Worm (Caenorhabditis elegans) whole organism, L1 larva: ENCODE data around the gene ZK470.14.
A peak's percentile ranks its signal among the peaks of the same experiment; 100 is the strongest.

Experiments
- C34B4.2 ChIP-seq: sonication (generic microtip); optimal IDR thresholded peaks from 2 replicates; lab custom pipeline; 2017; ENCODE audit warnings: mild to moderate bottlenecking, missing genetic modification characterization, missing compliant biosample characterization
- alr-1 ChIP-seq: fragments of 200-800 bp; sonication (Bioruptor generic); optimal IDR thresholded peaks from 2 replicates; lab custom pipeline; 2018; ENCODE audit warnings: borderline replicate concordance, mild to moderate bottlenecking, missing genetic modification characterization, missing compliant biosample characterization
- aly-2 ChIP-seq: fragments of 150-350 bp; optimal IDR thresholded peaks from 2 replicates; lab custom pipeline; 2014; ENCODE audit warnings: missing biosample characterization, missing genetic modification characterization
- ama-1 ChIP-seq: fragments of 150-350 bp; optimal IDR thresholded peaks from 2 replicates; lab custom pipeline; 2014
- blmp-1 ChIP-seq: fragments of 150-350 bp; optimal IDR thresholded peaks from 2 replicates; lab custom pipeline; 2014; ENCODE audit warnings: missing biosample characterization, missing genetic modification characterization
- ceh-8 ChIP-seq: fragments of 200-800 bp; sonication (Bioruptor generic); optimal IDR thresholded peaks from 2 replicates; lab custom pipeline; 2018; ENCODE audit warnings: mild to moderate bottlenecking, missing genetic modification characterization, moderate library complexity, missing compliant biosample characterization
- ceh-90 ChIP-seq: sonication (generic microtip); optimal IDR thresholded peaks from 2 replicates; lab custom pipeline; 2016; ENCODE audit warnings: missing genetic modification characterization, missing compliant biosample characterization
- ces-1 ChIP-seq: fragments of 150-350 bp; optimal IDR thresholded peaks from 2 replicates; lab custom pipeline; 2014; ENCODE audit warnings: missing biosample characterization, missing genetic modification reagents, missing genetic modification characterization
- dsc-1 ChIP-seq: sonication (generic microtip); optimal IDR thresholded peaks from 2 replicates; lab custom pipeline; 2016; ENCODE audit warnings: mild to moderate bottlenecking, missing genetic modification characterization, missing compliant biosample characterization
- efl-1 ChIP-seq, 4 experiments: fragments of 150-350 bp; optimal IDR thresholded peaks in 3 of 4; peaks in 1 of 4; 1 replicate in 1 of 4; 2 replicates in 3 of 4; lab custom pipeline; 2014; ENCODE audit warnings: missing biosample characterization in 2 of 4, missing genetic modification characterization in 2 of 4, missing genetic modification reagents in 2 of 4
- efl-3 ChIP-seq: fragments of 200-800 bp; sonication (Bioruptor generic); optimal IDR thresholded peaks from 2 replicates; lab custom pipeline; 2018; ENCODE audit warnings: mild to moderate bottlenecking, missing genetic modification characterization, missing compliant biosample characterization
- elt-2 ChIP-seq: sonication (generic microtip); optimal IDR thresholded peaks from 2 replicates; lab custom pipeline; 2016; ENCODE audit warnings: missing genetic modification characterization, mild to moderate bottlenecking, inconsistent platforms, missing compliant biosample characterization, missing genetic modification reagents
- elt-3 ChIP-seq, 6 experiments: fragments of 150-350 bp in 1 of 6; sonication (generic microtip); optimal IDR thresholded peaks; 2 replicates each; lab custom pipeline; 2017 to 2018; ENCODE audit warnings: missing biosample characterization in 6 of 6, missing genetic modification characterization in 6 of 6, inconsistent platforms in 1 of 6
- ets-5 ChIP-seq: fragments of 200-800 bp; sonication (Bioruptor generic); IDR thresholded peaks from 2 replicates; pipeline ENCODE4 v1.3.6; 2022; ENCODE audit warnings: missing genetic modification characterization, missing compliant biosample characterization
- fkh-10 ChIP-seq: sonication (generic microtip); optimal IDR thresholded peaks from 2 replicates; lab custom pipeline; 2017; ENCODE audit warnings: missing biosample characterization, missing genetic modification reagents, missing genetic modification characterization
- fos-1 ChIP-seq: fragments of 150-350 bp; optimal IDR thresholded peaks from 2 replicates; lab custom pipeline; 2014; ENCODE audit warnings: missing biosample characterization, missing genetic modification characterization
- hlh-4 ChIP-seq: sonication (generic microtip); optimal IDR thresholded peaks from 2 replicates; lab custom pipeline; 2016; ENCODE audit warnings: mild to moderate bottlenecking, missing genetic modification characterization, missing compliant biosample characterization
- hpl-2 ChIP-seq: fragments of 150-350 bp; optimal IDR thresholded peaks from 2 replicates; lab custom pipeline; 2014; ENCODE audit warnings: missing biosample characterization, missing genetic modification reagents, missing genetic modification characterization
- irx-1 ChIP-seq: sonication (generic microtip); optimal IDR thresholded peaks from 2 replicates; lab custom pipeline; 2016; ENCODE audit warnings: missing genetic modification characterization, missing compliant biosample characterization
- lin-13 ChIP-seq: fragments of 150-350 bp; optimal IDR thresholded peaks from 2 replicates; lab custom pipeline; 2014; ENCODE audit warnings: missing biosample characterization, missing genetic modification reagents, missing genetic modification characterization
- lin-14 ChIP-seq: fragments of 200-800 bp; sonication (Bioruptor generic); optimal IDR thresholded peaks from 2 replicates; lab custom pipeline; 2018; ENCODE audit warnings: mild to moderate bottlenecking, missing genetic modification characterization, moderate library complexity, missing compliant biosample characterization
- lin-35 ChIP-seq, 2 experiments: fragments of 150-350 bp; optimal IDR thresholded peaks; 2 replicates each; lab custom pipeline; 2014; ENCODE audit warnings: missing biosample characterization in 2 of 2, missing genetic modification characterization in 2 of 2, missing genetic modification reagents in 2 of 2
- lin-39 ChIP-seq: fragments of 150-350 bp; optimal IDR thresholded peaks from 2 replicates; lab custom pipeline; 2014; ENCODE audit warnings: missing biosample characterization, missing genetic modification reagents, missing genetic modification characterization
- mab-9 ChIP-seq: fragments of 200-800 bp; sonication (Bioruptor generic); IDR thresholded peaks from 2 replicates; pipeline ENCODE4 v1.3.6; 2022; ENCODE audit warnings: missing genetic modification reagents, missing genetic modification characterization, missing compliant biosample characterization
- mdl-1 ChIP-seq, 2 experiments: fragments of 150-350 bp; optimal IDR thresholded peaks; 2 replicates each; lab custom pipeline; 2014 to 2017; ENCODE audit warnings: missing biosample characterization in 2 of 2, missing genetic modification characterization in 2 of 2, inconsistent platforms in 1 of 2
- mep-1 ChIP-seq: fragments of 150-350 bp; optimal IDR thresholded peaks from 2 replicates; lab custom pipeline; 2014; ENCODE audit warnings: missing biosample characterization, missing genetic modification characterization
- nhr-12 ChIP-seq: sonication (generic microtip); optimal IDR thresholded peaks from 2 replicates; lab custom pipeline; 2017; ENCODE audit warnings: missing biosample characterization, missing genetic modification characterization
- nhr-20 ChIP-seq: sonication (generic microtip); optimal IDR thresholded peaks from 2 replicates; lab custom pipeline; 2016; ENCODE audit warnings: mild to moderate bottlenecking, missing genetic modification characterization, missing compliant biosample characterization
- nhr-47 ChIP-seq: sonication (generic microtip); optimal IDR thresholded peaks from 2 replicates; lab custom pipeline; 2016; ENCODE audit warnings: mild to moderate bottlenecking, missing genetic modification characterization, moderate library complexity, missing compliant biosample characterization
- nhr-71 ChIP-seq: sonication (generic microtip); optimal IDR thresholded peaks from 2 replicates; lab custom pipeline; 2016; ENCODE audit warnings: mild to moderate bottlenecking, missing genetic modification characterization, moderate library complexity, missing compliant biosample characterization
- nhr-76 ChIP-seq: sonication (generic microtip); optimal IDR thresholded peaks from 2 replicates; lab custom pipeline; 2017; ENCODE audit warnings: missing biosample characterization, missing genetic modification characterization
- nhr-77 ChIP-seq: fragments of 150-350 bp; optimal IDR thresholded peaks from 2 replicates; lab custom pipeline; 2014; ENCODE audit warnings: missing biosample characterization, missing genetic modification characterization
- nhr-84 ChIP-seq: sonication (generic microtip); optimal IDR thresholded peaks from 2 replicates; lab custom pipeline; 2017; ENCODE audit warnings: missing biosample characterization, missing genetic modification characterization
- nhr-85 ChIP-seq: sonication (generic microtip); peaks from one replicate; lab custom pipeline; 2016; ENCODE audit warnings: missing genetic modification characterization, inconsistent platforms, missing compliant biosample characterization
- nhr-90 ChIP-seq: sonication (generic microtip); optimal IDR thresholded peaks from 2 replicates; lab custom pipeline; 2016; ENCODE audit warnings: mild to moderate bottlenecking, missing genetic modification characterization, missing compliant biosample characterization; ENCODE audit not compliant: poor library complexity
- pag-3 ChIP-seq: sonication (generic microtip); optimal IDR thresholded peaks from 2 replicates; lab custom pipeline; 2017; ENCODE audit warnings: missing genetic modification characterization, mild to moderate bottlenecking, missing compliant biosample characterization, antibody characterized with exemption, borderline replicate concordance; ENCODE audit not compliant: insufficient read depth
- rnt-1 ChIP-seq: sonication (generic microtip); optimal IDR thresholded peaks from 2 replicates; lab custom pipeline; 2016; ENCODE audit warnings: mild to moderate bottlenecking, missing genetic modification characterization, moderate library complexity, missing compliant biosample characterization
- skn-1 ChIP-seq: fragments of 150-350 bp; optimal IDR thresholded peaks from 2 replicates; lab custom pipeline; 2014; ENCODE audit warnings: missing biosample characterization, missing genetic modification characterization
- snu-23 ChIP-seq: sonication (generic microtip); optimal IDR thresholded peaks from 2 replicates; lab custom pipeline; 2016; ENCODE audit warnings: missing genetic modification characterization, missing compliant biosample characterization
- swsn-7 ChIP-seq: sonication (generic microtip); optimal IDR thresholded peaks from 2 replicates; lab custom pipeline; 2016; ENCODE audit warnings: missing genetic modification characterization, missing compliant biosample characterization
- tlp-1 ChIP-seq: fragments of 150-350 bp; optimal IDR thresholded peaks from 2 replicates; lab custom pipeline; 2014; ENCODE audit warnings: missing biosample characterization, missing genetic modification characterization
- unc-130 ChIP-seq: fragments of 150-350 bp; optimal IDR thresholded peaks from 2 replicates; lab custom pipeline; 2017; ENCODE audit warnings: missing biosample characterization, missing genetic modification characterization, inconsistent platforms
- unc-98 ChIP-seq: fragments of 200-800 bp; sonication (Bioruptor generic); IDR thresholded peaks from 2 replicates; pipeline ENCODE4 v1.3.6; 2022; ENCODE audit warnings: missing genetic modification characterization, missing compliant biosample characterization
- xbp-1 ChIP-seq: sonication (generic microtip); optimal IDR thresholded peaks from 2 replicates; lab custom pipeline; 2016; ENCODE audit warnings: missing genetic modification characterization, missing compliant biosample characterization
- zag-1 ChIP-seq: fragments of 150-350 bp; optimal IDR thresholded peaks from 2 replicates; lab custom pipeline; 2014; ENCODE audit warnings: missing biosample characterization, missing genetic modification characterization
- ztf-11 ChIP-seq, 2 experiments: sonication (generic microtip); optimal IDR thresholded peaks; 2 replicates each; lab custom pipeline; 2016 to 2017; ENCODE audit warnings: missing genetic modification characterization in 2 of 2, missing biosample characterization in 1 of 2, missing compliant biosample characterization in 1 of 2

Gene ZK470.14

ce11 chrX:4144136-4144781 lies 23.0 kb upstream of the ZK470.14 start:
- peak; percentile 2 for TF ChIP-seq snu-23 (GFP tag; lab: Kevin White, UChicago)
- no peak for TF ChIP-seq pag-3 (tag; lab: Kevin White, UChicago)
- TF ChIP-seq ets-5 (GFP tag; lab: Robert Waterston, UW) = no peak
- TF ChIP-seq ztf-11 (tag; optimal IDR thresholded peaks at IDR 0.05; lab: Kevin White, UChicago) = no peak
- no peak for TF ChIP-seq mab-9 (GFP tag; lab: Robert Waterston, UW)
- no peak for TF ChIP-seq tlp-1 (tag; lab: Kevin White, UChicago)
- TF ChIP-seq mdl-1 (tag; optimal IDR thresholded peaks at IDR 0.05; lab: Kevin White, UChicago) = peak in 1 of 2 experiments; percentile 31
- TF ChIP-seq hpl-2 (GFP tag; lab: Kevin White, UChicago) = no peak
- TF ChIP-seq mep-1 = peak; percentile 4
- no peak for TF ChIP-seq zag-1 (tag; lab: Kevin White, UChicago)
- no peak for TF ChIP-seq hlh-4 (tag; lab: Kevin White, UChicago)
- TF ChIP-seq nhr-84 (tag; lab: Kevin White, UChicago) = no peak
- no peak for TF ChIP-seq ces-1 (GFP tag; lab: Kevin White, UChicago)
- peak in 2 of 6 experiments; percentile 6 to 22 for TF ChIP-seq elt-3 (tag; optimal IDR thresholded peaks at IDR 0.05; lab: Kevin White, UChicago)
- no peak for TF ChIP-seq fos-1 (tag; lab: Kevin White, UChicago)
- TF ChIP-seq fkh-10 (GFP tag; lab: Kevin White, UChicago) = no peak
- TF ChIP-seq C34B4.2 (tag; lab: Kevin White, UChicago) = no peak
- no peak for TF ChIP-seq blmp-1
- peak; percentile 34 for TF ChIP-seq rnt-1 (tag; lab: Kevin White, UChicago)
- TF ChIP-seq efl-1 (optimal IDR thresholded peaks at IDR 0.05; lab: Kevin White, UChicago) = no peak
- peak in 1 of 2 experiments; percentile 92 for TF ChIP-seq efl-1 (GFP tag; optimal IDR thresholded peaks at IDR 0.05 in 1 of 2; lab: Kevin White, UChicago)
- TF ChIP-seq lin-35 (GFP tag; optimal IDR thresholded peaks at IDR 0.05; lab: Kevin White, UChicago) = peak in 1 of 2 experiments; percentile 60
- TF ChIP-seq ama-1 = no peak
- no peak for TF ChIP-seq nhr-47 (tag; lab: Kevin White, UChicago)
- TF ChIP-seq nhr-77 (tag; lab: Kevin White, UChicago) = no peak
- no peak for TF ChIP-seq alr-1
- peak; percentile 59 for TF ChIP-seq elt-2 (tag; lab: Kevin White, UChicago)
- TF ChIP-seq swsn-7 (tag; lab: Kevin White, UChicago) = no peak
- no peak for TF ChIP-seq lin-13 (GFP tag; lab: Kevin White, UChicago)
- TF ChIP-seq nhr-20 (tag; lab: Kevin White, UChicago) = peak; percentile 33
- TF ChIP-seq irx-1 (tag; lab: Kevin White, UChicago) = no peak
- no peak for TF ChIP-seq ceh-90
- TF ChIP-seq efl-3 = no peak
- peak; percentile 28 for TF ChIP-seq nhr-71 (tag; lab: Kevin White, UChicago)
- 0 out of 2 replicates have a peak, but pooled peaks have one; percentile 12 for TF ChIP-seq unc-98 (GFP tag; lab: Robert Waterston, UW)
- TF ChIP-seq nhr-12 (tag; lab: Kevin White, UChicago) = no peak
- TF ChIP-seq nhr-90 (tag; lab: Kevin White, UChicago) = peak; percentile 16
- peak; percentile 57 for TF ChIP-seq lin-14 (GFP tag; lab: Kevin White, UChicago)
- no peak for TF ChIP-seq nhr-76
- no peak for TF ChIP-seq lin-39 (tag; lab: Kevin White, UChicago)
- TF ChIP-seq skn-1 (tag; lab: Kevin White, UChicago) = peak; percentile 53
- no peak for TF ChIP-seq xbp-1 (tag; lab: Kevin White, UChicago)
- peak; percentile 76 for TF ChIP-seq nhr-85 (tag; lab: Kevin White, UChicago)
- TF ChIP-seq dsc-1 (tag; lab: Kevin White, UChicago) = no peak
- TF ChIP-seq unc-130 = no peak
- no peak for TF ChIP-seq aly-2 (tag; lab: Kevin White, UChicago)
- no peak for TF ChIP-seq ceh-8
